Worm (Caenorhabditis elegans): Measurements from ENCODE around the gene F11C1.4.

ce11 chrX:12976774-12977173 is at the start of gene F11C1.4, which contains the start of gene F11C1.10:
- TF ChIP-seq ceh-91 (GFP tag; IDR thresholded peaks at IDR 0.05) = no peak
- TF ChIP-seq ceh-79 (tag; optimal IDR thresholded peaks at IDR 0.05) = no peak
- no peak for TF ChIP-seq Y95B8A.8 (GFP tag; IDR thresholded peaks at IDR 0.05)
- no peak for TF ChIP-seq nhr-27 (tag; optimal IDR thresholded peaks at IDR 0.05)
- TF ChIP-seq B0261.1 (tag; optimal IDR thresholded peaks at IDR 0.05) = no peak
- no peak for TF ChIP-seq sptf-2 (GFP tag; optimal IDR thresholded peaks at IDR 0.05)
- TF ChIP-seq F57A8.1 (GFP tag; optimal IDR thresholded peaks at IDR 0.05) = no peak
- no peak for TF ChIP-seq snpc-3.4 (tag; optimal IDR thresholded peaks at IDR 0.05)
